Fruit fly (Drosophila melanogaster) whole organism, embryonic: ENCODE data around the gene CG6295.
A peak's percentile ranks its signal among the peaks of the same experiment; 100 is the strongest.

Experiments
- Abd-B ChIP-seq: fragments of 200-800 bp; sonication (Bioruptor generic); optimal IDR thresholded peaks from 2 replicates; lab custom pipeline; 2018; ENCODE audit warnings: missing biosample characterization, mild to moderate bottlenecking, missing genetic modification characterization, moderate library complexity
- Antp ChIP-seq: fragments of 200-800 bp; sonication (Bioruptor generic); optimal IDR thresholded peaks from 3 replicates; lab custom pipeline; 2016; ENCODE audit warnings: missing biosample characterization, missing genetic modification characterization
- B-H1 ChIP-seq: fragments of 200-800 bp; sonication (Bioruptor generic); IDR thresholded peaks from 3 replicates; pipeline ENCODE4 v1.3.6; 2022; ENCODE audit warnings: missing biosample characterization, missing genetic modification characterization
- CG10267 ChIP-seq: fragments of 200-800 bp; sonication (Bioruptor generic); optimal IDR thresholded peaks from 2 replicates; lab custom pipeline; 2018; ENCODE audit warnings: missing biosample characterization, mild to moderate bottlenecking, missing genetic modification characterization, moderate library complexity
- CG11247 ChIP-seq: fragments of 200-800 bp; sonication (Bioruptor generic); IDR thresholded peaks from 2 replicates; pipeline ENCODE4 v1.3.6; 2022; ENCODE audit warnings: missing biosample characterization, missing genetic modification characterization
- CG11695 ChIP-seq: fragments of 200-800 bp; sonication (Bioruptor generic); IDR thresholded peaks from 3 replicates; pipeline ENCODE4 v1.3.6; 2022; ENCODE audit warnings: missing biosample characterization, missing genetic modification characterization
- CG11696 ChIP-seq: fragments of 200-800 bp; sonication (Bioruptor generic); IDR thresholded peaks from 2 replicates; pipeline ENCODE4 v1.3.6; 2022; ENCODE audit warnings: missing biosample characterization, missing genetic modification characterization
- CG12391 ChIP-seq: fragments of 200-800 bp; sonication (Bioruptor generic); optimal IDR thresholded peaks from 3 replicates; lab custom pipeline; 2018; ENCODE audit warnings: missing biosample characterization, mild to moderate bottlenecking, missing genetic modification characterization, moderate library complexity
- CG14667 ChIP-seq: fragments of 200-800 bp; sonication (Bioruptor generic); IDR thresholded peaks from 2 replicates; pipeline ENCODE4 v1.3.6; 2022; ENCODE audit warnings: missing biosample characterization, missing genetic modification characterization
- CG15479 ChIP-seq: fragments of 200-800 bp; sonication (Bioruptor generic); optimal IDR thresholded peaks from 3 replicates; lab custom pipeline; 2019; ENCODE audit warnings: missing biosample characterization, mild to moderate bottlenecking, missing genetic modification characterization, moderate library complexity
- CG17912 ChIP-seq: fragments of 200-800 bp; sonication (Bioruptor generic); optimal IDR thresholded peaks from 2 replicates; lab custom pipeline; 2018; ENCODE audit warnings: missing biosample characterization, mild to moderate bottlenecking, missing genetic modification characterization
- CG18599 ChIP-seq: fragments of 200-800 bp; sonication (Bioruptor generic); optimal IDR thresholded peaks from 3 replicates; lab custom pipeline; 2017; ENCODE audit warnings: missing biosample characterization, missing genetic modification characterization, mild to moderate bottlenecking, moderate library complexity, missing genetic modification reagents
- CG18764 ChIP-seq: fragments of 200-800 bp; sonication (Bioruptor generic); optimal IDR thresholded peaks from 3 replicates; lab custom pipeline; 2016; ENCODE audit warnings: missing biosample characterization, missing genetic modification characterization
- CG2678 ChIP-seq: fragments of 200-800 bp; sonication (Bioruptor generic); optimal IDR thresholded peaks from 3 replicates; lab custom pipeline; 2019; ENCODE audit warnings: missing biosample characterization, mild to moderate bottlenecking, missing genetic modification characterization, moderate library complexity
- CG3281 ChIP-seq: fragments of 200-800 bp; sonication (Bioruptor generic); optimal IDR thresholded peaks from 3 replicates; lab custom pipeline; 2017; ENCODE audit warnings: missing biosample characterization, mild to moderate bottlenecking, missing genetic modification characterization
- CG43689 ChIP-seq: fragments of 200-800 bp; sonication (Bioruptor generic); IDR thresholded peaks from 2 replicates; pipeline ENCODE4 v1.3.6; 2022; ENCODE audit warnings: missing biosample characterization, missing genetic modification characterization
- CG4854 ChIP-seq: fragments of 200-800 bp; sonication (Bioruptor generic); optimal IDR thresholded peaks from 2 replicates; lab custom pipeline; 2016; ENCODE audit warnings: missing biosample characterization, missing genetic modification characterization, inconsistent platforms
- CG6272 ChIP-seq: fragments of 200-800 bp; sonication (Bioruptor generic); IDR thresholded peaks from 2 replicates; pipeline ENCODE4 v1.3.6; 2022; ENCODE audit warnings: missing biosample characterization, missing genetic modification characterization
- CG6765 ChIP-seq: fragments of 200-800 bp; sonication (Bioruptor generic); optimal IDR thresholded peaks from 3 replicates; lab custom pipeline; 2017; ENCODE audit warnings: missing biosample characterization, mild to moderate bottlenecking, missing genetic modification characterization
- CG7786 ChIP-seq: fragments of 200-800 bp; sonication (Bioruptor generic); optimal IDR thresholded peaks from 2 replicates; lab custom pipeline; 2016; ENCODE audit warnings: missing biosample characterization, missing genetic modification characterization
- CG8944 ChIP-seq: fragments of 200-800 bp; sonication (Bioruptor generic); optimal IDR thresholded peaks from 3 replicates; lab custom pipeline; 2016; ENCODE audit warnings: missing biosample characterization, missing genetic modification characterization
- Dref ChIP-seq: fragments of 200-800 bp; sonication (Bioruptor generic); IDR thresholded peaks from 2 replicates; pipeline ENCODE4 v1.3.6; 2022; ENCODE audit warnings: missing biosample characterization, missing genetic modification characterization
- Fer1 ChIP-seq: fragments of 200-800 bp; sonication (Bioruptor generic); optimal IDR thresholded peaks from 2 replicates; lab custom pipeline; 2017; ENCODE audit warnings: missing biosample characterization, mild to moderate bottlenecking, missing genetic modification characterization
- MBD-R2 ChIP-seq: fragments of 200-800 bp; sonication (Bioruptor generic); IDR thresholded peaks from 2 replicates; pipeline ENCODE4 v1.3.6; 2022; ENCODE audit warnings: missing biosample characterization, missing genetic modification characterization
- Max ChIP-seq: fragments of 200-800 bp; sonication (Bioruptor generic); optimal IDR thresholded peaks from 2 replicates; lab custom pipeline; 2016; ENCODE audit warnings: missing biosample characterization, mild to moderate bottlenecking, missing genetic modification characterization
- Sox100B ChIP-seq: fragments of 200-800 bp; sonication (Bioruptor generic); optimal IDR thresholded peaks from 3 replicates; lab custom pipeline; 2018; ENCODE audit warnings: missing biosample characterization, mild to moderate bottlenecking, missing genetic modification characterization
- Taf1 ChIP-seq: fragments of 200-800 bp; sonication (Bioruptor generic); IDR thresholded peaks from 2 replicates; pipeline ENCODE4 v1.3.6; 2022; ENCODE audit warnings: missing biosample characterization, missing genetic modification characterization
- Tbp ChIP-seq: fragments of >200 bp; optimal IDR thresholded peaks from 2 replicates; lab custom pipeline; 2018; ENCODE audit warnings: missing biosample characterization, missing genetic modification characterization
- bigmax ChIP-seq: fragments of 200-800 bp; sonication (Bioruptor generic); optimal IDR thresholded peaks from 2 replicates; lab custom pipeline; 2018; ENCODE audit warnings: missing biosample characterization, mild to moderate bottlenecking, missing genetic modification characterization
- cad ChIP-seq: fragments of >200 bp; optimal IDR thresholded peaks from 2 replicates; lab custom pipeline; 2017; ENCODE audit warnings: missing biosample characterization, missing genetic modification characterization
- cato ChIP-seq: fragments of 200-800 bp; sonication (Bioruptor generic); optimal IDR thresholded peaks from 2 replicates; lab custom pipeline; 2016; ENCODE audit warnings: missing biosample characterization, missing genetic modification characterization, borderline replicate concordance
- chn ChIP-seq: fragments of 200-800 bp; sonication (Bioruptor generic); optimal IDR thresholded peaks from 2 replicates; lab custom pipeline; 2016; ENCODE audit warnings: missing biosample characterization, missing genetic modification characterization
- crp ChIP-seq, 2 experiments: fragments of 200-800 bp; sonication (Bioruptor generic); optimal IDR thresholded peaks; 2 replicates in 1 of 2; 3 replicates in 1 of 2; lab custom pipeline; 2017; ENCODE audit warnings: missing biosample characterization in 2 of 2, missing genetic modification characterization in 2 of 2, mild to moderate bottlenecking in 1 of 2, moderate library complexity in 1 of 2
- cwo ChIP-seq: fragments of 200-800 bp; sonication (Bioruptor generic); optimal IDR thresholded peaks from 3 replicates; lab custom pipeline; 2017; ENCODE audit warnings: missing biosample characterization, missing genetic modification characterization, mild to moderate bottlenecking, moderate library complexity, missing genetic modification reagents
- dmrt11E ChIP-seq: fragments of 200-800 bp; sonication (Bioruptor generic); optimal IDR thresholded peaks from 3 replicates; lab custom pipeline; 2018; ENCODE audit warnings: missing biosample characterization, mild to moderate bottlenecking, missing genetic modification characterization, moderate library complexity
- dmrt99B ChIP-seq: fragments of 200-800 bp; sonication (Bioruptor generic); optimal IDR thresholded peaks from 2 replicates; lab custom pipeline; 2018; ENCODE audit warnings: missing biosample characterization, mild to moderate bottlenecking, missing genetic modification characterization, moderate library complexity
- emc ChIP-seq: fragments of 200-800 bp; sonication (Bioruptor generic); optimal IDR thresholded peaks from 2 replicates; lab custom pipeline; 2016; ENCODE audit warnings: missing biosample characterization, missing genetic modification characterization
- ewg ChIP-seq: fragments of 200-800 bp; sonication (Bioruptor generic); optimal IDR thresholded peaks from 3 replicates; lab custom pipeline; 2017; ENCODE audit warnings: mild to moderate bottlenecking, missing biosample characterization, missing genetic modification reagents, missing genetic modification characterization
- grn ChIP-seq: fragments of 200-800 bp; sonication (Bioruptor generic); optimal IDR thresholded peaks from 3 replicates; lab custom pipeline; 2017; ENCODE audit warnings: missing biosample characterization, missing genetic modification characterization
- h ChIP-seq: fragments of >200 bp; optimal IDR thresholded peaks from 2 replicates; lab custom pipeline; 2017
- hbn ChIP-seq: fragments of 200-800 bp; sonication (Bioruptor generic); IDR thresholded peaks from 2 replicates; pipeline ENCODE4 v1.3.6; 2022; ENCODE audit warnings: missing biosample characterization, missing genetic modification characterization; ENCODE audit not compliant: partially characterized antibody
- ken ChIP-seq: fragments of 200-800 bp; sonication (Bioruptor generic); IDR thresholded peaks from 3 replicates; pipeline ENCODE4 v1.3.6; 2022; ENCODE audit warnings: missing biosample characterization, missing genetic modification characterization
- klu ChIP-seq: fragments of 200-800 bp; sonication (Bioruptor generic); IDR thresholded peaks from 2 replicates; pipeline ENCODE4 v1.3.6; 2022; ENCODE audit warnings: missing biosample characterization, missing genetic modification characterization
- lola ChIP-seq, 3 experiments: fragments of >200 bp in 2 of 3; fragments of 200-800 bp in 1 of 3; sonication (Bioruptor generic) in 1 of 3; optimal IDR thresholded peaks; 2 replicates each; lab custom pipeline; 2017 to 2019; ENCODE audit warnings: missing biosample characterization in 3 of 3, missing genetic modification characterization in 3 of 3, mild to moderate bottlenecking in 1 of 3, moderate library complexity in 1 of 3
- lov ChIP-seq, 2 experiments: fragments of 200-800 bp in 1 of 2; fragments of >200 bp in 1 of 2; sonication (Bioruptor generic) in 1 of 2; IDR thresholded peaks in 1 of 2; optimal IDR thresholded peaks in 1 of 2; 2 replicates in 1 of 2; 3 replicates in 1 of 2; pipeline versions ENCODE4 v1.3.6 to Lab custom; 2017 to 2022; ENCODE audit warnings: missing biosample characterization in 1 of 2, missing genetic modification characterization in 1 of 2
- pho ChIP-seq: fragments of 200-800 bp; sonication (Bioruptor generic); optimal IDR thresholded peaks from 2 replicates; lab custom pipeline; 2016; ENCODE audit warnings: missing biosample characterization, missing genetic modification characterization
- pum ChIP-seq: fragments of 200-800 bp; sonication (Bioruptor generic); optimal IDR thresholded peaks from 2 replicates; lab custom pipeline; 2016; ENCODE audit warnings: missing biosample characterization, missing genetic modification characterization
- so ChIP-seq: fragments of 200-800 bp; sonication (Bioruptor generic); IDR thresholded peaks from 3 replicates; pipeline ENCODE4 v1.3.6; 2022; ENCODE audit warnings: missing biosample characterization, missing genetic modification characterization
- tin ChIP-seq: fragments of 200-800 bp; sonication (Bioruptor generic); optimal IDR thresholded peaks from 3 replicates; lab custom pipeline; 2016; ENCODE audit warnings: missing biosample characterization, missing genetic modification characterization
- unpg ChIP-seq: fragments of 200-800 bp; sonication (Bioruptor generic); optimal IDR thresholded peaks from 3 replicates; lab custom pipeline; 2018; ENCODE audit warnings: missing biosample characterization, mild to moderate bottlenecking, missing genetic modification characterization, moderate library complexity
- wek ChIP-seq: fragments of 200-800 bp; sonication (Bioruptor generic); optimal IDR thresholded peaks from 3 replicates; lab custom pipeline; 2018; ENCODE audit warnings: missing biosample characterization, mild to moderate bottlenecking, missing genetic modification characterization, moderate library complexity

Gene CG6295

dm6 chr3R:26980282-26980691 is 26.6 kb downstream of the CG6295 start (continued):
- TF ChIP-seq cad (GFP tag; lab: Kevin White, UChicago), result no peak
- no peak for TF ChIP-seq hbn (GFP tag; lab: Robert Waterston, UW)
- TF ChIP-seq Tbp (GFP tag; lab: Kevin White, UChicago), result no peak
- peak; percentile 48 for TF ChIP-seq CG3281 (GFP tag; lab: Kevin White, UChicago)
- no peak for TF ChIP-seq ewg (GFP tag; lab: Kevin White, UChicago)
- no peak for TF ChIP-seq CG4854 (GFP tag; lab: Kevin White, UChicago)
- TF ChIP-seq cato (GFP tag; lab: Kevin White, UChicago), result no peak
- no peak for TF ChIP-seq emc (GFP tag; lab: Kevin White, UChicago)
- no peak for TF ChIP-seq CG11247
- no peak for TF ChIP-seq klu
- TF ChIP-seq so, result peak; percentile 71; the same call in 1 of the 3 replicates
- TF ChIP-seq unpg (GFP tag; lab: Kevin White, UChicago), result no peak
- TF ChIP-seq crp (GFP tag; optimal IDR thresholded peaks at IDR 0.05; lab: Kevin White, UChicago), result no peak
- no peak for TF ChIP-seq CG17912
- TF ChIP-seq lov (optimal IDR thresholded peaks at IDR 0.05; lab: Kevin White, UChicago), result no peak
- TF ChIP-seq lov (GFP tag; IDR thresholded peaks at IDR 0.05; lab: Robert Waterston, UW), result no peak
- TF ChIP-seq CG43689 (GFP tag; lab: Robert Waterston, UW), result no peak
- no peak for TF ChIP-seq Antp (GFP tag; lab: Kevin White, UChicago)
- no peak for TF ChIP-seq Sox100B
- no peak for TF ChIP-seq CG8944 (GFP tag; lab: Kevin White, UChicago)
- no peak for TF ChIP-seq CG18764 (GFP tag; lab: Kevin White, UChicago)
- TF ChIP-seq CG11696 (GFP tag; lab: Robert Waterston, UW), result no peak
- no peak for TF ChIP-seq CG15479 (GFP tag; lab: Kevin White, UChicago)
- no peak for TF ChIP-seq CG6272 (GFP tag; lab: Robert Waterston, UW)
- TF ChIP-seq cwo (GFP tag; lab: Kevin White, UChicago), result no peak
- no peak; the same call in 2 of the 3 replicates for TF ChIP-seq CG11695 (GFP tag; lab: Robert Waterston, UW)
- no peak for TF ChIP-seq CG10267 (tag; lab: Kevin White, UChicago)
- no peak for TF ChIP-seq dmrt99B
- TF ChIP-seq grn, result no peak
- no peak for TF ChIP-seq CG14667
- TF ChIP-seq h (lab: Kevin White, UChicago), result no peak
- no peak for TF ChIP-seq Abd-B (GFP tag; lab: Kevin White, UChicago)
- no peak for TF ChIP-seq pho (GFP tag; lab: Kevin White, UChicago)
- TF ChIP-seq CG18599, result no peak
- TF ChIP-seq CG12391, result no peak
- peak; percentile 37 for TF ChIP-seq Fer1 (GFP tag; lab: Kevin White, UChicago)
- TF ChIP-seq bigmax (GFP tag; lab: Kevin White, UChicago), result no peak
- TF ChIP-seq lola (GFP tag; optimal IDR thresholded peaks at IDR 0.05; lab: Kevin White, UChicago), result no peak
- TF ChIP-seq CG2678 (tag; lab: Kevin White, UChicago), result no peak
- TF ChIP-seq dmrt11E (tag; lab: Kevin White, UChicago), result no peak
- no peak for TF ChIP-seq CG7786
- TF ChIP-seq tin (GFP tag; lab: Kevin White, UChicago), result no peak
- TF ChIP-seq chn, result no peak
- no peak for TF ChIP-seq B-H1 (GFP tag; lab: Robert Waterston, UW)
- peak; percentile 39 for TF ChIP-seq CG6765 (GFP tag; lab: Kevin White, UChicago)
- no peak for TF ChIP-seq ken
- TF ChIP-seq Taf1 (GFP tag; lab: Robert Waterston, UW), result 0 out of 2 replicates have a peak, but pooled peaks have one; percentile 17
- TF ChIP-seq Max (GFP tag; lab: Kevin White, UChicago), result no peak
- TF ChIP-seq MBD-R2, result no peak; the same call in 1 of the 2 replicates
- no peak for TF ChIP-seq wek (GFP tag; lab: Kevin White, UChicago)
- TF ChIP-seq Dref (GFP tag; lab: Robert Waterston, UW), result no peak
- TF ChIP-seq pum (GFP tag; lab: Kevin White, UChicago), result no peak
